Fruit fly (Drosophila melanogaster): ENCODE data around the gene bocks.
A peak's percentile ranks its signal among the peaks of the same experiment; 100 is the strongest.

bocks gene

dm6 chr3R:9591769-9592388 lies 1.1 kb upstream of the bocks start:
- no peak for TF ChIP-seq noc (tag; optimal IDR thresholded peaks at IDR 0.05)

dm6 chr3R:9586663-9587248 lies 4.0 kb downstream of the bocks start, which contains the start of gene P58IPK:
P58IPK (plus strand) TSS chr3R:9586942.
- peak; percentile 3 for TF ChIP-seq noc (tag; optimal IDR thresholded peaks at IDR 0.05)

- TF ChIP-seq noc (tag; optimal IDR thresholded peaks at IDR 0.05) = no peak
Observed at dm6 chr3R:9583122-9583521, 7.7 kb downstream of the bocks start, which contains the start of gene CG33654. CG33654 (minus strand) TSS chr3R:9583222.

- TF ChIP-seq noc (tag; optimal IDR thresholded peaks at IDR 0.05) = no peak
Observed at dm6 chr3R:9581973-9582372, 8.8 kb downstream of the bocks start.

- peak; percentile 1 for TF ChIP-seq noc (tag; optimal IDR thresholded peaks at IDR 0.05)
Observed at dm6 chr3R:9581089-9581520, 9.7 kb downstream of the bocks start, which contains the start of gene CG8301. CG8301 (plus strand) TSS chr3R:9581306.

dm6 chr3R:9577382-9578137 lies 13.2 kb downstream of the bocks start, which contains the start of the genes Kap-alpha3 and Son:
Kap-alpha3 (minus strand) TSS chr3R:9577733.
Son (plus strand) TSS chr3R:9578042.
- peak; percentile 89 for TF ChIP-seq noc (tag; optimal IDR thresholded peaks at IDR 0.05)

- TF ChIP-seq noc (tag; optimal IDR thresholded peaks at IDR 0.05) = peak; percentile 77
Observed at dm6 chr3R:9573812-9574587, 16.8 kb downstream of the bocks start, which contains the start of gene CG9399. CG9399 (minus strand) TSS chr3R:9574211.

- peak; percentile 43 for TF ChIP-seq noc (tag; optimal IDR thresholded peaks at IDR 0.05)
Observed at dm6 chr3R:9572929-9573811, 17.6 kb downstream of the bocks start.

- no peak for TF ChIP-seq noc (tag; optimal IDR thresholded peaks at IDR 0.05)
Observed at dm6 chr3R:9571523-9571922, 19.3 kb downstream of the bocks start, which contains the start of gene CG9396. CG9396 (minus strand) TSS chr3R:9571623.

- TF ChIP-seq noc (tag; optimal IDR thresholded peaks at IDR 0.05) = no peak
Observed at dm6 chr3R:9570657-9571056, 20.1 kb downstream of the bocks start.

- TF ChIP-seq noc (tag; optimal IDR thresholded peaks at IDR 0.05) = no peak
Observed at dm6 chr3R:9570114-9570513, 20.7 kb downstream of the bocks start, which contains the start of gene CG16790. CG16790 (minus strand) TSS chr3R:9570214.

- TF ChIP-seq noc (tag; optimal IDR thresholded peaks at IDR 0.05) = no peak
Observed at dm6 chr3R:9565895-9566294, 24.9 kb downstream of the bocks start, which contains the start of gene CG16789. CG16789 (plus strand) TSS chr3R:9566195.

dm6 chr3R:9563240-9563992 lies 27.4 kb downstream of the bocks start, which contains the start of the genes CG9393 and Vps45:
CG9393 (minus strand) TSS chr3R:9563673.
Vps45 (plus strand) TSS chr3R:9563924.
- TF ChIP-seq noc (tag; optimal IDR thresholded peaks at IDR 0.05) = no peak

dm6 chr3R:9561121-9561520 lies 29.7 kb downstream of the bocks start:
- no peak for TF ChIP-seq noc (tag; optimal IDR thresholded peaks at IDR 0.05)

Measured in whole organism, larva.